Fruit fly (Drosophila melanogaster) whole organism, pupa: ENCODE data around the gene CtBP.

ENCODE experiments used
- CG12605 ChIP-seq: fragments of 200-800 bp; sonication (Bioruptor generic); IDR thresholded peaks from 2 replicates; pipeline ENCODE4 v1.3.6; 2022; ENCODE audit warnings: missing biosample characterization, missing genetic modification characterization
- CG13204 ChIP-seq: fragments of 200-800 bp; sonication (Bioruptor generic); optimal IDR thresholded peaks from 2 replicates; lab custom pipeline; 2018; ENCODE audit warnings: missing biosample characterization, mild to moderate bottlenecking, missing genetic modification characterization, moderate library complexity
- CG14655 ChIP-seq: fragments of 200-800 bp; sonication (Bioruptor generic); optimal IDR thresholded peaks from 3 replicates; lab custom pipeline; 2017; ENCODE audit warnings: mild to moderate bottlenecking, missing biosample characterization, missing genetic modification reagents, missing genetic modification characterization
- CG15710 ChIP-seq: fragments of 200-800 bp; sonication (Bioruptor generic); optimal IDR thresholded peaks from 2 replicates; lab custom pipeline; 2018; ENCODE audit warnings: missing biosample characterization, mild to moderate bottlenecking, missing genetic modification characterization, moderate library complexity
- CG17806 ChIP-seq: fragments of 200-800 bp; sonication (Bioruptor generic); optimal IDR thresholded peaks from 2 replicates; lab custom pipeline; 2018; ENCODE audit warnings: missing biosample characterization, mild to moderate bottlenecking, missing genetic modification characterization, moderate library complexity
- CG32121 ChIP-seq: fragments of 200-800 bp; sonication (Bioruptor generic); IDR thresholded peaks from 2 replicates; pipeline ENCODE4 v1.3.6; 2022; ENCODE audit warnings: missing biosample characterization, missing genetic modification characterization
- CG34367 ChIP-seq: fragments of 200-800 bp; sonication (Bioruptor generic); optimal IDR thresholded peaks from 2 replicates; lab custom pipeline; 2018; ENCODE audit warnings: missing biosample characterization, mild to moderate bottlenecking, missing genetic modification characterization
- CG8301 ChIP-seq: fragments of 200-800 bp; sonication (Bioruptor generic); optimal IDR thresholded peaks from 2 replicates; lab custom pipeline; 2018; ENCODE audit warnings: missing biosample characterization, mild to moderate bottlenecking, missing genetic modification characterization
- CG9948 ChIP-seq: fragments of 200-800 bp; sonication (Bioruptor generic); optimal IDR thresholded peaks from 2 replicates; lab custom pipeline; 2018; ENCODE audit warnings: missing biosample characterization, mild to moderate bottlenecking, missing genetic modification characterization, moderate library complexity
- D1 ChIP-seq: fragments of 200-800 bp; sonication (Bioruptor generic); optimal IDR thresholded peaks from 2 replicates; lab custom pipeline; 2018; ENCODE audit warnings: missing biosample characterization, mild to moderate bottlenecking, missing genetic modification characterization, moderate library complexity
- EcR ChIP-seq: fragments of 200-800 bp; sonication (Bioruptor generic); optimal IDR thresholded peaks from 3 replicates; lab custom pipeline; 2019; ENCODE audit warnings: missing biosample characterization, missing genetic modification characterization, mild to moderate bottlenecking, moderate library complexity, missing genetic modification reagents
- Ets98B ChIP-seq: fragments of 200-800 bp; sonication (Bioruptor generic); IDR thresholded peaks from 2 replicates; pipeline ENCODE4 v1.3.6; 2022; ENCODE audit warnings: missing biosample characterization, missing genetic modification characterization
- Pif1A ChIP-seq: fragments of 200-800 bp; sonication (Bioruptor generic); optimal IDR thresholded peaks from 3 replicates; lab custom pipeline; 2016; ENCODE audit warnings: missing biosample characterization, missing genetic modification characterization
- Pif1B ChIP-seq: fragments of 200-800 bp; sonication (Bioruptor generic); optimal IDR thresholded peaks from 3 replicates; lab custom pipeline; 2016; ENCODE audit warnings: missing biosample characterization, missing genetic modification characterization
- Snoo ChIP-seq: fragments of 200-800 bp; sonication (Bioruptor generic); optimal IDR thresholded peaks from 3 replicates; lab custom pipeline; 2017; ENCODE audit warnings: missing biosample characterization, mild to moderate bottlenecking, missing genetic modification characterization, inconsistent platforms
- gl ChIP-seq: fragments of 200-800 bp; sonication (Bioruptor generic); optimal IDR thresholded peaks from 2 replicates; lab custom pipeline; 2018; ENCODE audit warnings: missing biosample characterization, mild to moderate bottlenecking, missing genetic modification characterization
- rn ChIP-seq: fragments of 200-800 bp; sonication (Bioruptor generic); IDR thresholded peaks from 2 replicates; pipeline ENCODE4 v1.3.6; 2022; ENCODE audit warnings: missing biosample characterization, missing genetic modification characterization

CtBP gene

DNA sequence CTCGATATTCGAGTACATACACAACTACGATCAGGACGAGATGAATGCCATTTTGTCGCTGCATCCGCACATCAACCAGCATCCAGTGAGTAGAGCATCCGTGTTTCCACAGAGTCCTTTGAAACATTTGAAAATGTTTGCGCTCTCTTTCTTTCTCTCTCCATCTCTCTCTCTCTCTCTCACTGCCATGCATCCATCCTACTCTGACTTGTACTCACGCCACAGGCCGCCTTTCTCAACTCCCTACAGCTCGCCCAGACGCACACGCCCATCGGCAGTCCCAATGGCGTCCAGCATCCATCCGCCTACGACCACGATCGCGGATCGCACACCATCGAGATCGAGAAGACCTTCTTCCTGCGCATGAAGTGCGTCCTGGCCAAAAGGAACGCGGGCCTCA, 63.1 kb downstream of the CtBP start:
- TF ChIP-seq gl (tag; lab: Kevin White, UChicago) (no peak), Snoo (tag; lab: Kevin White, UChicago) (no peak), CG13204 (GFP tag; lab: Kevin White, UChicago) (no peak), CG9948 (tag; lab: Kevin White, UChicago) (no peak), CG17806 (tag; lab: Kevin White, UChicago) (no peak), EcR (GFP tag; lab: Kevin White, UChicago) (no peak), CG32121 (no peak), D1 (tag; lab: Kevin White, UChicago) (no peak), CG8301 (no peak), Pif1A (GFP tag; lab: Kevin White, UChicago) (no peak), CG34367 (no peak)

DNA sequence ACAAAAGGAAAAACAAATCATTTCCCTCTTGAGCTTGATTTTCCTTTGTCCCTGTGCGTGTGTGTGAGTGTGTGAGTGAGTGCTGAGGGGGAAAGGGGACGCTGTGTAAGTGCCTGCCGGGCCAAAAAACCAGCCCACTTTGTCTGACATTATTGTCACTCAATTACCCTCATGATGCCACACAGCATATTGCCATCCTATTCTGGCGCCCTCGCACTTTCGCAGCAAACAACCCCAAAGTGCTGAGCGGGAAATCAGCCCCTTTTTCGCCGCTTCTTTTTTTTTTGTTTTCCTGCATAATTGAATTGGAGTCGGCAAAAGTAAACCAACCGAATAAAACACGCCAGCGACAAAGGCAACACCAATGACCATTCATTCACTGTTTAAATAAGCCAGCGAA, 64.3 kb downstream of the CtBP start:
- TF ChIP-seq rn (GFP tag; lab: Robert Waterston, UW): no peak
- TF ChIP-seq CG12605 (GFP tag; lab: Robert Waterston, UW): no peak
- no peak for TF ChIP-seq Pif1B (GFP tag; lab: Kevin White, UChicago)
- TF ChIP-seq CG14655 (GFP tag; lab: Kevin White, UChicago): no peak
- no peak for TF ChIP-seq CG15710
- no peak for TF ChIP-seq Snoo (tag; lab: Kevin White, UChicago)
- TF ChIP-seq CG13204 (GFP tag; lab: Kevin White, UChicago): no peak
- no peak for TF ChIP-seq Ets98B (GFP tag; lab: Robert Waterston, UW)
- no peak for TF ChIP-seq gl (tag; lab: Kevin White, UChicago)
- TF ChIP-seq CG8301: no peak
- TF ChIP-seq, all 21 proteins: peak for 0
